Worm (Caenorhabditis elegans): ENCODE data around the gene C02H6.3.

DNA sequence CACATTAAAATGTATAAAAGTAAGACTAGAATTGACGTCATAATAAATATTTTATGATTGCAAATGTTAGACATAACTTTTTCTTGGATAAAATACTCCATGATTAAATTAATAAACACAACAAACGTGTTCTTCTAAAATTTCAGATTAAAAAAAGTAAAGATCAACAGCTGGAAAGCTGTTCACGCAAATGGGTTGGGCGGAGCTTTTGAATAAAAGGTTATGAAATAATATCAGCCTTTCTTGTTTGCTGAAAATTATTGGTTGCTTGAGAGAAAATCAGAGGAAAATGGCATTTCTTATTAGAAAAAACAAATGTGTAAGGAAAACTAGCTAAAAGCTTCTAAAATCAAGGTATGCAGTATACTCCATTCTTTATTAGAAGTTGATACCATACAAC lies at the start of gene C02H6.3:
- TF ChIP-seq sea-1 (GFP tag; conservative IDR thresholded peaks at IDR 0.05) (no peak), hmg-4 (GFP tag; optimal IDR thresholded peaks at IDR 0.05) (no peak), F13C5.2 (tag; optimal IDR thresholded peaks at IDR 0.05) (no peak), flt-1 (GFP tag; IDR thresholded peaks at IDR 0.05) (no peak), tra-4 (tag; optimal IDR thresholded peaks at IDR 0.05) (no peak), ama-1 (optimal IDR thresholded peaks at IDR 0.05) (no peak), hnd-1 (tag; optimal IDR thresholded peaks at IDR 0.05) (no peak), scrt-1 (GFP tag; IDR thresholded peaks at IDR 0.05) (no peak), ceh-36 (tag; optimal IDR thresholded peaks at IDR 0.05) (no peak), B0310.2 (tag; optimal IDR thresholded peaks at IDR 0.05) (no peak), ets-7 (tag; optimal IDR thresholded peaks at IDR 0.05) (no peak)

Data from whole organism, early embryonic.